Worm (Caenorhabditis elegans) whole organism, L4 larva: ENCODE results near the gene C25E10.16.

Source experiments
- D1046.2 ChIP-seq: fragments of 200-800 bp; sonication (Bioruptor generic); IDR thresholded peaks from 2 replicates; pipeline ENCODE4 v1.3.6; 2022; ENCODE audit warnings: missing genetic modification characterization, missing compliant biosample characterization
- nhr-41 ChIP-seq: fragments of 200-800 bp; sonication (Bioruptor generic); IDR thresholded peaks from 2 replicates; pipeline ENCODE4 v1.3.6; 2022; ENCODE audit warnings: missing genetic modification reagents, missing genetic modification characterization, missing compliant biosample characterization

- TF ChIP-seq D1046.2 (GFP tag; lab: Robert Waterston, UW) (no peak), nhr-41 (no peak)
These were observed 42.9 kb downstream of the C25E10.16 start, which contains the start of gene oac-40 for ce11 chrV:9016479-9016878.
